Worm (Caenorhabditis elegans) whole organism, mixed stage, embryonic: ENCODE results near the gene phb-2.

ENCODE experiments used
- M03D4.4 ChIP-seq: sonication (generic microtip); optimal IDR thresholded peaks from 2 replicates; lab custom pipeline; 2017; ENCODE audit warnings: mild to moderate bottlenecking, missing genetic modification characterization, missing compliant biosample characterization
- bed-3 ChIP-seq: fragments of 200-800 bp; sonication (Bioruptor generic); optimal IDR thresholded peaks from 3 replicates; lab custom pipeline; 2018; ENCODE audit warnings: mild to moderate bottlenecking, missing genetic modification characterization, moderate library complexity, missing compliant biosample characterization
- blmp-1 ChIP-seq: fragments of 150-350 bp; optimal IDR thresholded peaks from 2 replicates; lab custom pipeline; 2014; ENCODE audit warnings: missing biosample characterization, missing genetic modification characterization
- ceh-39 ChIP-seq: fragments of 150-350 bp; optimal IDR thresholded peaks from 2 replicates; lab custom pipeline; 2014; ENCODE audit warnings: missing biosample characterization, missing genetic modification characterization
- ceh-43 ChIP-seq: fragments of 200-800 bp; sonication (Bioruptor generic); optimal IDR thresholded peaks from 2 replicates; lab custom pipeline; 2018; ENCODE audit warnings: mild to moderate bottlenecking, missing genetic modification characterization, moderate library complexity, missing compliant biosample characterization
- ces-1 ChIP-seq: fragments of 150-350 bp; optimal IDR thresholded peaks from 2 replicates; lab custom pipeline; 2014; ENCODE audit warnings: missing biosample characterization, missing genetic modification reagents, missing genetic modification characterization
- cnd-1 ChIP-seq: fragments of 200-800 bp; sonication (Bioruptor generic); optimal IDR thresholded peaks from 2 replicates; lab custom pipeline; 2018; ENCODE audit warnings: mild to moderate bottlenecking, missing genetic modification characterization, missing compliant biosample characterization
- elt-1 ChIP-seq: sonication (generic microtip); optimal IDR thresholded peaks from 2 replicates; lab custom pipeline; 2017; ENCODE audit warnings: missing genetic modification characterization, mild to moderate bottlenecking, missing compliant biosample characterization, antibody characterized with exemption, moderate library complexity, borderline replicate concordance; ENCODE audit not compliant: insufficient read depth
- flh-1 ChIP-seq: fragments of 200-800 bp; sonication (Bioruptor generic); optimal IDR thresholded peaks from 2 replicates; lab custom pipeline; 2018; ENCODE audit warnings: mild to moderate bottlenecking, missing genetic modification characterization, moderate library complexity, missing compliant biosample characterization
- ham-2 ChIP-seq: fragments of 200-800 bp; sonication (Bioruptor generic); optimal IDR thresholded peaks from 2 replicates; lab custom pipeline; 2018; ENCODE audit warnings: mild to moderate bottlenecking, missing genetic modification characterization, missing compliant biosample characterization
- hlh-1 ChIP-seq: fragments of 150-350 bp; optimal IDR thresholded peaks from 2 replicates; lab custom pipeline; 2014; ENCODE audit warnings: missing biosample characterization, missing genetic modification reagents, missing genetic modification characterization
- lin-13 ChIP-seq: fragments of 150-350 bp; optimal IDR thresholded peaks from 2 replicates; lab custom pipeline; 2014; ENCODE audit warnings: missing biosample characterization, missing genetic modification characterization
- lin-32 ChIP-seq: fragments of 200-800 bp; sonication (Bioruptor generic); optimal IDR thresholded peaks from 2 replicates; lab custom pipeline; 2018; ENCODE audit warnings: mild to moderate bottlenecking, missing genetic modification characterization, missing compliant biosample characterization
- lsy-2 ChIP-seq: fragments of 150-350 bp; optimal IDR thresholded peaks from 2 replicates; lab custom pipeline; 2014; ENCODE audit warnings: missing biosample characterization, missing genetic modification characterization
- mab-5 ChIP-seq: fragments of 150-350 bp; optimal IDR thresholded peaks from 2 replicates; lab custom pipeline; 2014; ENCODE audit warnings: missing biosample characterization, missing genetic modification characterization
- mep-1 ChIP-seq: fragments of 150-350 bp; optimal IDR thresholded peaks from 2 replicates; lab custom pipeline; 2017; ENCODE audit warnings: missing biosample characterization, missing genetic modification reagents, missing genetic modification characterization, inconsistent platforms
- nhr-12 ChIP-seq: fragments of 150-350 bp; optimal IDR thresholded peaks from 2 replicates; lab custom pipeline; 2014; ENCODE audit warnings: missing biosample characterization, missing genetic modification characterization
- nhr-2 ChIP-seq: fragments of 150-350 bp; optimal IDR thresholded peaks from 2 replicates; lab custom pipeline; 2014; ENCODE audit warnings: missing biosample characterization, missing genetic modification characterization
- nhr-237 ChIP-seq: fragments of 150-350 bp; optimal IDR thresholded peaks from 2 replicates; lab custom pipeline; 2014; ENCODE audit warnings: missing biosample characterization, missing genetic modification characterization
- nhr-28 ChIP-seq: fragments of 150-350 bp; optimal IDR thresholded peaks from 2 replicates; lab custom pipeline; 2014; ENCODE audit warnings: missing biosample characterization, missing genetic modification characterization
- nhr-76 ChIP-seq: sonication (generic microtip); optimal IDR thresholded peaks from 2 replicates; lab custom pipeline; 2017; ENCODE audit warnings: missing biosample characterization, missing genetic modification characterization
- pha-4 ChIP-seq: fragments of 150-350 bp; optimal IDR thresholded peaks from 2 replicates; lab custom pipeline; 2018; ENCODE audit warnings: missing biosample characterization, missing genetic modification reagents, missing genetic modification characterization
- sem-2 ChIP-seq: fragments of 200-800 bp; sonication (Bioruptor generic); optimal IDR thresholded peaks from 2 replicates; lab custom pipeline; 2018; ENCODE audit warnings: mild to moderate bottlenecking, missing genetic modification characterization, missing compliant biosample characterization
- snpc-4 ChIP-seq: fragments of 150-350 bp; optimal IDR thresholded peaks from 2 replicates; lab custom pipeline; 2014; ENCODE audit warnings: missing biosample characterization, missing genetic modification characterization
- sptf-1 ChIP-seq: sonication (generic microtip); optimal IDR thresholded peaks from 2 replicates; lab custom pipeline; 2017; ENCODE audit warnings: mild to moderate bottlenecking, missing genetic modification characterization, moderate library complexity, missing compliant biosample characterization
- unc-120 ChIP-seq: sonication (generic microtip); optimal IDR thresholded peaks from 2 replicates; lab custom pipeline; 2017; ENCODE audit warnings: missing genetic modification characterization, missing compliant biosample characterization; ENCODE audit not compliant: poor library complexity, severe bottlenecking
- unc-39 ChIP-seq: fragments of 150-350 bp; optimal IDR thresholded peaks from 2 replicates; lab custom pipeline; 2014; ENCODE audit warnings: missing biosample characterization, missing genetic modification characterization
- unc-62 ChIP-seq: fragments of 150-350 bp; optimal IDR thresholded peaks from 2 replicates; lab custom pipeline; 2014; ENCODE audit warnings: missing biosample characterization, missing genetic modification reagents, missing genetic modification characterization
- zip-8 ChIP-seq: fragments of 150-350 bp; optimal IDR thresholded peaks from 2 replicates; lab custom pipeline; 2014; ENCODE audit warnings: missing biosample characterization, missing genetic modification characterization
- ztf-11 ChIP-seq: fragments of 150-350 bp; optimal IDR thresholded peaks from 2 replicates; lab custom pipeline; 2014; ENCODE audit warnings: missing biosample characterization, missing genetic modification characterization

phb-2 gene

ce11 chrII:6257220-6257877 is 6.1 kb downstream of the phb-2 start:
- TF ChIP-seq blmp-1 (tag; lab: Kevin White, UChicago) (no peak), zip-8 (tag; lab: Kevin White, UChicago) (peak; percentile 98), ztf-11 (no peak)
- TF ChIP-seq, all 35 proteins: peak for 1

ce11 chrII:6259867-6260266 is 8.7 kb downstream of the phb-2 start, which contains the start of gene F13H8.11:
TSS of gene F13H8.11 (minus strand) at chrII:6260021.
- no peak for TF ChIP-seq nhr-12
- TF ChIP-seq sptf-1: no peak
- TF ChIP-seq cnd-1 (tag; lab: Kevin White, UChicago): no peak
- no peak for TF ChIP-seq nhr-237 (tag; lab: Kevin White, UChicago)
- no peak for TF ChIP-seq lin-13 (tag; lab: Kevin White, UChicago)
- no peak for TF ChIP-seq mep-1 (tag; lab: Kevin White, UChicago)
- TF ChIP-seq elt-1 (tag; lab: Kevin White, UChicago): no peak
- TF ChIP-seq lin-32 (GFP tag; lab: Kevin White, UChicago): no peak
- no peak for TF ChIP-seq lsy-2 (tag; lab: Kevin White, UChicago)
- no peak for TF ChIP-seq nhr-28 (tag; lab: Kevin White, UChicago)
- no peak for TF ChIP-seq nhr-76
- no peak for TF ChIP-seq nhr-2
- TF ChIP-seq ceh-43 (GFP tag; lab: Kevin White, UChicago): no peak
- TF ChIP-seq sem-2 (GFP tag; lab: Kevin White, UChicago): no peak
- TF ChIP-seq hlh-1 (tag; lab: Kevin White, UChicago): no peak
- TF ChIP-seq mab-5 (tag; lab: Kevin White, UChicago): no peak
- no peak for TF ChIP-seq unc-62 (GFP tag; lab: Kevin White, UChicago)

DNA sequence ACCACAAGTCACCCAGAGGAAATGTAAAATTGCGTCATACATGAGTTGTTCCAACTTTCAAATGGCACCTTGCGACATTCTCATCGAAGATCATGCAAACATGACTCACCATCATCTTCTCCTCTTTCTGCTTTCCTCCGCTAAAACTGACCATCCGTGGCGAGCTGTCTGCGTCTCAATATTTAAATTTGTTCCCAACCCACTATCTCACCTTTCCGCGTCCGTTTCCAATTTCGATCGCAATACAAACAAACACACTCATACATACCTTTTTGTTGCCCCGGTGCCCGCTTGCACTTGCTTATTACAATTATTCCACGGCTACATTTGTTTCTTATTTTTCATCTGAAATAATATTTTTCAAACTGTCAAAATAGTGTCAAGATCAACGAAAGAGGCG is 9.5 kb downstream of the phb-2 start, which contains the start of gene nmgp-1:
TSS of gene nmgp-1 (plus strand) at position 174 of the 400 bp plus-strand sequence.
- TF ChIP-seq pha-4 (peak; percentile 13), mab-5 (tag; lab: Kevin White, UChicago) (no peak), ceh-43 (GFP tag; lab: Kevin White, UChicago) (no peak), zip-8 (tag; lab: Kevin White, UChicago) (peak; percentile 35)

ce11 chrII:6262222-6262621 is 11.0 kb downstream of the phb-2 start, which contains the start of gene F13H8.12:
TSS of gene F13H8.12 (plus strand) at chrII:6262522.
- TF ChIP-seq hlh-1 (tag; lab: Kevin White, UChicago) (no peak), ham-2 (no peak), blmp-1 (tag; lab: Kevin White, UChicago) (no peak), unc-39 (tag; lab: Kevin White, UChicago) (no peak), ces-1 (GFP tag; lab: Kevin White, UChicago) (no peak), ceh-39 (tag; lab: Kevin White, UChicago) (no peak)

DNA sequence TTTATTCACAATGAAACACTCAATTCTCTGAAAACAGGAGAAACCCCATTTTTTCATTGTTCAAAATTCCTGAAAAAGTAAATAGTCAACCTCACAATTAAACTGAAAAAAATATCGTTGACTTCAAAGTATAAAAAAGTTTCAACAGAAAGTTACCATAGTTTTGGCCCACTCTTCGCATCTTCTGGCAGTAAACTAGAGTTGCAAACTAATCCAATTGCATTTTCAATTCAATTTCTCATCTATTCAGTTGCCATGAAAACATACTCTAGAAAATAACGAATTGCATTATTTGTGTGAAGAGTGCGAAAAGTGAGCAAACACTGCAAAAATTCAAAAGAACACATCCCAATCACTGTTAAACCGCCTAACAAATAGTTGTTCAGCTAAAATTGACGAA is 12.5 kb downstream of the phb-2 start, which contains the start of gene F13H8.3:
TSS of gene F13H8.3 (plus strand) at position 301 of the 400 bp plus-strand sequence.
- TF ChIP-seq bed-3 (GFP tag; lab: Kevin White, UChicago) (no peak), ceh-43 (GFP tag; lab: Kevin White, UChicago) (no peak)

- TF ChIP-seq lsy-2 (tag; lab: Kevin White, UChicago) (no peak), flh-1 (no peak), hlh-1 (tag; lab: Kevin White, UChicago) (no peak), unc-39 (tag; lab: Kevin White, UChicago) (no peak), bed-3 (GFP tag; lab: Kevin White, UChicago) (no peak), unc-62 (GFP tag; lab: Kevin White, UChicago) (no peak), snpc-4 (tag; lab: Kevin White, UChicago) (no peak), lin-13 (tag; lab: Kevin White, UChicago) (no peak), lin-32 (GFP tag; lab: Kevin White, UChicago) (no peak), mab-5 (tag; lab: Kevin White, UChicago) (no peak), ceh-39 (tag; lab: Kevin White, UChicago) (no peak), M03D4.4 (no peak), zip-8 (tag; lab: Kevin White, UChicago) (no peak), ham-2 (no peak), unc-120 (no peak)
These were observed 16.8 kb downstream of the phb-2 start, which contains the start of gene F13H8.8 for ce11 chrII:6267983-6268382. TSS of gene F13H8.8 (minus strand) at chrII:6268083.
